Fruit fly (Drosophila melanogaster): ENCODE results near the gene NAAT1.

The NAAT1 gene

dm6 chrX:5428341-5429077, 17.9 kb upstream of the NAAT1 start (continued):
- TF ChIP-seq dmrt99B (tag; optimal IDR thresholded peaks at IDR 0.05), result peak; percentile 2
- 0 out of 2 replicates have a peak, but pooled peaks have one; percentile 5 for TF ChIP-seq slbo (GFP tag; IDR thresholded peaks at IDR 0.05)
- TF ChIP-seq sob (GFP tag; IDR thresholded peaks at IDR 0.05), result no peak
- no peak for TF ChIP-seq prd (optimal IDR thresholded peaks at IDR 0.05)
- no peak for TF ChIP-seq prd (GFP tag; IDR thresholded peaks at IDR 0.05)
- no peak for TF ChIP-seq CG8290 (GFP tag; optimal IDR thresholded peaks at IDR 0.05)
- peak in 1 of 2 experiments; percentile 41 for TF ChIP-seq CG8290 (tag; optimal IDR thresholded peaks at IDR 0.05)
- TF ChIP-seq ci (GFP tag; IDR thresholded peaks at IDR 0.05), result peak; percentile 23; the same call in 1 of the 3 replicates
- TF ChIP-seq caup (GFP tag; optimal IDR thresholded peaks at IDR 0.05; ENCODE audit: severe bottlenecking), result no peak
- no peak for TF ChIP-seq dm (GFP tag; optimal IDR thresholded peaks at IDR 0.05)
- no peak for TF ChIP-seq CG3847 (GFP tag; IDR thresholded peaks at IDR 0.05)
- peak; percentile 3 for TF ChIP-seq B-H2 (GFP tag; optimal IDR thresholded peaks at IDR 0.05)
- peak; percentile 26 for TF ChIP-seq sug (tag; optimal IDR thresholded peaks at IDR 0.05)
- TF ChIP-seq CG9215 (GFP tag; IDR thresholded peaks at IDR 0.05), result no peak
- peak; percentile 19 for TF ChIP-seq pzg (GFP tag; optimal IDR thresholded peaks at IDR 0.05)
- peak; percentile 12 for TF ChIP-seq Deaf1 (tag; optimal IDR thresholded peaks at IDR 0.05)
- peak; percentile 17; the same call in 1 of the 3 replicates for TF ChIP-seq Dbx (GFP tag; IDR thresholded peaks at IDR 0.05)
- no peak for TF ChIP-seq odd (GFP tag; optimal IDR thresholded peaks at IDR 0.05)

dm6 chrX:5427261-5427660, 16.6 kb upstream of the NAAT1 start, which contains the start of gene CG16756:
TSS of gene CG16756 (plus strand) at chrX:5427517.
- TF ChIP-seq CG34376 (GFP tag; optimal IDR thresholded peaks at IDR 0.05) (peak; percentile 60), CG10543 (GFP tag; optimal IDR thresholded peaks at IDR 0.05) (peak; percentile 40), CG17912 (GFP tag; optimal IDR thresholded peaks at IDR 0.05) (no peak), ERR (GFP tag; optimal IDR thresholded peaks at IDR 0.05) (peak; percentile 43), Med (GFP tag) (peak; percentile 14), ftz-f1 (GFP tag; optimal IDR thresholded peaks at IDR 0.05) (peak; percentile 58), sug (tag; optimal IDR thresholded peaks at IDR 0.05) (peak; percentile 48), Bgb (GFP tag; IDR thresholded peaks at IDR 0.05; ENCODE audit: partially characterized antibody) (no peak)

dm6 chrX:5422251-5422551, 11.6 kb upstream of the NAAT1 start:
- TF ChIP-seq CG4820 (GFP tag; optimal IDR thresholded peaks at IDR 0.05) (no peak), nom (GFP tag; optimal IDR thresholded peaks at IDR 0.05) (peak; percentile 27), Xbp1 (GFP tag; optimal IDR thresholded peaks at IDR 0.05) (no peak), dati (GFP tag; IDR thresholded peaks at IDR 0.05) (no peak), Ets65A (GFP tag) (peak; percentile 33), Meics (GFP tag; optimal IDR thresholded peaks at IDR 0.05) (peak; percentile 80), Hr78 (GFP tag; optimal IDR thresholded peaks at IDR 0.05) (peak in 1 of 2 experiments; percentile 78), CG10979 (tag; optimal IDR thresholded peaks at IDR 0.05) (no peak), cg (GFP tag; optimal IDR thresholded peaks at IDR 0.05) (peak; percentile 40), Med (GFP tag) (peak; percentile 36), CG4707 (GFP tag; optimal IDR thresholded peaks at IDR 0.05) (no peak), bigmax (GFP tag; optimal IDR thresholded peaks at IDR 0.05) (peak; percentile 95), MESR4 (GFP tag; optimal IDR thresholded peaks at IDR 0.05) (peak; percentile 74)

Measured in whole organism, embryonic.